Fruit fly (Drosophila melanogaster) S2 (cell line): ENCODE results near the gene lectin-21Cb.

Experiments used
- CG8478 ChIP-seq: fragments of >200 bp; optimal IDR thresholded peaks from 2 replicates; lab custom pipeline; 2018
- CTCF ChIP-seq, 2 experiments: fragments of >200 bp; optimal IDR thresholded peaks; 2 replicates each; lab custom pipeline; 2018

dm6 chr2L:634208-634614 lies 13.2 kb upstream of the lectin-21Cb start:
- TF ChIP-seq CTCF (optimal IDR thresholded peaks at IDR 0.05; lab: Kevin White, UChicago) = no peak
- no peak for TF ChIP-seq CG8478 (lab: Kevin White, UChicago)
